Fruit fly (Drosophila melanogaster) whole organism, embryonic: ENCODE data around the gene Parg.

Experiments used
- Aef1 ChIP-seq: fragments of 200-800 bp; sonication (Bioruptor generic); IDR thresholded peaks from 3 replicates; pipeline ENCODE4 v1.3.6; 2022; ENCODE audit warnings: missing biosample characterization, missing genetic modification characterization
- Atf3 ChIP-seq: fragments of 200-800 bp; sonication (Bioruptor generic); optimal IDR thresholded peaks from 3 replicates; lab custom pipeline; 2016; ENCODE audit warnings: missing biosample characterization, missing genetic modification characterization
- Atf6 ChIP-seq: fragments of 200-800 bp; sonication (Bioruptor generic); IDR thresholded peaks from 2 replicates; pipeline ENCODE4 v1.3.6; 2022; ENCODE audit warnings: missing biosample characterization, missing genetic modification characterization
- CG10654 ChIP-seq: fragments of 200-800 bp; sonication (Bioruptor generic); optimal IDR thresholded peaks from 2 replicates; lab custom pipeline; 2016; ENCODE audit warnings: missing biosample characterization, missing genetic modification characterization
- CG11560 ChIP-seq: fragments of 200-800 bp; sonication (Bioruptor generic); IDR thresholded peaks from 3 replicates; pipeline ENCODE4 v1.3.6; 2022; ENCODE audit warnings: missing biosample characterization, missing genetic modification characterization
- CG11695 ChIP-seq: fragments of 200-800 bp; sonication (Bioruptor generic); IDR thresholded peaks from 3 replicates; pipeline ENCODE4 v1.3.6; 2022; ENCODE audit warnings: missing biosample characterization, missing genetic modification characterization
- CG12236 ChIP-seq: fragments of 200-800 bp; sonication (Bioruptor generic); optimal IDR thresholded peaks from 2 replicates; lab custom pipeline; 2016; ENCODE audit warnings: missing biosample characterization, missing genetic modification characterization
- CG16779 ChIP-seq: fragments of 200-800 bp; sonication (Bioruptor generic); IDR thresholded peaks from 2 replicates; pipeline ENCODE4 v1.3.6; 2022; ENCODE audit warnings: missing biosample characterization, missing genetic modification characterization
- CG3065 ChIP-seq: fragments of 200-800 bp; sonication (Bioruptor generic); optimal IDR thresholded peaks from 2 replicates; lab custom pipeline; 2016; ENCODE audit warnings: missing biosample characterization, missing genetic modification characterization
- CG32532 ChIP-seq: fragments of 200-800 bp; sonication (Bioruptor generic); IDR thresholded peaks from 2 replicates; pipeline ENCODE4 v1.3.6; 2022; ENCODE audit warnings: missing biosample characterization, missing genetic modification characterization
- CG3995 ChIP-seq: fragments of 200-800 bp; sonication (Bioruptor generic); optimal IDR thresholded peaks from 3 replicates; lab custom pipeline; 2016; ENCODE audit warnings: missing biosample characterization, missing genetic modification characterization
- CG43689 ChIP-seq: fragments of 200-800 bp; sonication (Bioruptor generic); IDR thresholded peaks from 2 replicates; pipeline ENCODE4 v1.3.6; 2022; ENCODE audit warnings: missing biosample characterization, missing genetic modification characterization
- CG4617 ChIP-seq: fragments of 200-800 bp; sonication (Bioruptor generic); optimal IDR thresholded peaks from 3 replicates; lab custom pipeline; 2016; ENCODE audit warnings: missing biosample characterization, missing genetic modification characterization, borderline replicate concordance
- CG6683 ChIP-seq: fragments of 200-800 bp; sonication (Bioruptor generic); optimal IDR thresholded peaks from 2 replicates; lab custom pipeline; 2017; ENCODE audit warnings: missing biosample characterization, mild to moderate bottlenecking, missing genetic modification characterization, missing genetic modification reagents
- CG8359 ChIP-seq: fragments of 200-800 bp; sonication (Bioruptor generic); optimal IDR thresholded peaks from 2 replicates; lab custom pipeline; 2017; ENCODE audit warnings: missing biosample characterization, mild to moderate bottlenecking, missing genetic modification characterization, borderline replicate concordance
- Dp ChIP-seq: fragments of 200-800 bp; sonication (Bioruptor generic); optimal IDR thresholded peaks from 2 replicates; lab custom pipeline; 2018; ENCODE audit warnings: missing biosample characterization, mild to moderate bottlenecking, missing genetic modification characterization, moderate library complexity
- Fer3 ChIP-seq: fragments of 200-800 bp; sonication (Bioruptor generic); optimal IDR thresholded peaks from 2 replicates; lab custom pipeline; 2018; ENCODE audit warnings: missing biosample characterization, mild to moderate bottlenecking, missing genetic modification characterization, moderate library complexity
- Gsc ChIP-seq: fragments of 200-800 bp; sonication (Bioruptor generic); IDR thresholded peaks from 2 replicates; pipeline ENCODE4 v1.3.6; 2022; ENCODE audit warnings: missing biosample characterization, missing genetic modification characterization
- Gug ChIP-seq: fragments of 200-800 bp; sonication (Bioruptor generic); IDR thresholded peaks from 4 replicates; pipeline ENCODE4 v1.3.6; 2022; ENCODE audit warnings: missing biosample characterization, missing genetic modification characterization
- Hmr ChIP-seq: fragments of 200-800 bp; sonication (Bioruptor generic); optimal IDR thresholded peaks from 3 replicates; lab custom pipeline; 2017; ENCODE audit warnings: mild to moderate bottlenecking, missing biosample characterization, missing genetic modification reagents, missing genetic modification characterization
- Lhr ChIP-seq: fragments of 200-800 bp; sonication (Bioruptor generic); optimal IDR thresholded peaks from 3 replicates; lab custom pipeline; 2017; ENCODE audit warnings: mild to moderate bottlenecking, missing biosample characterization, missing genetic modification reagents, missing genetic modification characterization
- Lpt ChIP-seq: fragments of >200 bp; optimal IDR thresholded peaks from 2 replicates; lab custom pipeline; 2018; ENCODE audit warnings: missing biosample characterization, missing genetic modification characterization
- MBD-R2 ChIP-seq: fragments of 200-800 bp; sonication (Bioruptor generic); IDR thresholded peaks from 2 replicates; pipeline ENCODE4 v1.3.6; 2022; ENCODE audit warnings: missing biosample characterization, missing genetic modification characterization
- NC2β ChIP-seq: fragments of 200-800 bp; sonication (Bioruptor generic); optimal IDR thresholded peaks from 2 replicates; lab custom pipeline; 2016; ENCODE audit warnings: missing biosample characterization, missing genetic modification characterization
- Oaz ChIP-seq: fragments of 200-800 bp; sonication (Bioruptor generic); IDR thresholded peaks from 2 replicates; pipeline ENCODE4 v1.3.6; 2022; ENCODE audit warnings: missing biosample characterization, missing genetic modification characterization
- Oli ChIP-seq: fragments of 200-800 bp; sonication (Bioruptor generic); optimal IDR thresholded peaks from 2 replicates; lab custom pipeline; 2018; ENCODE audit warnings: missing biosample characterization, mild to moderate bottlenecking, missing genetic modification characterization, moderate library complexity
- Poxn ChIP-seq: fragments of 200-800 bp; sonication (Bioruptor generic); IDR thresholded peaks from 2 replicates; pipeline ENCODE4 v1.3.6; 2022; ENCODE audit warnings: missing biosample characterization, missing genetic modification characterization
- Sry-β ChIP-seq: fragments of 200-800 bp; sonication (Bioruptor generic); optimal IDR thresholded peaks from 2 replicates; lab custom pipeline; 2018; ENCODE audit warnings: missing biosample characterization, mild to moderate bottlenecking, missing genetic modification characterization, moderate library complexity
- Sry-δ ChIP-seq: fragments of 200-800 bp; sonication (Bioruptor generic); optimal IDR thresholded peaks from 2 replicates; lab custom pipeline; 2016; ENCODE audit warnings: missing biosample characterization, missing genetic modification characterization
- TFAM ChIP-seq: fragments of 200-800 bp; sonication (Bioruptor generic); optimal IDR thresholded peaks from 2 replicates; lab custom pipeline; 2017; ENCODE audit warnings: missing biosample characterization, missing genetic modification characterization, inconsistent platforms
- Taf1 ChIP-seq: fragments of 200-800 bp; sonication (Bioruptor generic); IDR thresholded peaks from 2 replicates; pipeline ENCODE4 v1.3.6; 2022; ENCODE audit warnings: missing biosample characterization, missing genetic modification characterization
- ase ChIP-seq: fragments of 200-800 bp; sonication (Bioruptor generic); IDR thresholded peaks from 3 replicates; pipeline ENCODE4 v1.3.6; 2022; ENCODE audit warnings: missing biosample characterization, missing genetic modification characterization
- ato ChIP-seq: fragments of 200-800 bp; sonication (Bioruptor generic); IDR thresholded peaks from 2 replicates; pipeline ENCODE4 v1.3.6; 2022; ENCODE audit warnings: missing biosample characterization, missing genetic modification characterization; ENCODE audit not compliant: partially characterized antibody
- cg ChIP-seq: fragments of 200-800 bp; sonication (Bioruptor generic); optimal IDR thresholded peaks from 3 replicates; lab custom pipeline; 2019; ENCODE audit warnings: missing biosample characterization, mild to moderate bottlenecking, missing genetic modification characterization, moderate library complexity
- ci ChIP-seq: fragments of 200-800 bp; sonication (Bioruptor generic); IDR thresholded peaks from 3 replicates; pipeline ENCODE4 v1.3.6; 2022; ENCODE audit warnings: missing biosample characterization, missing genetic modification characterization
- emc ChIP-seq: fragments of 200-800 bp; sonication (Bioruptor generic); optimal IDR thresholded peaks from 2 replicates; lab custom pipeline; 2016; ENCODE audit warnings: missing biosample characterization, missing genetic modification characterization
- fd64A ChIP-seq: fragments of 200-800 bp; sonication (Bioruptor generic); optimal IDR thresholded peaks from 3 replicates; lab custom pipeline; 2018; ENCODE audit warnings: missing biosample characterization, mild to moderate bottlenecking, missing genetic modification characterization
- fd96Cb ChIP-seq: fragments of 200-800 bp; sonication (Bioruptor generic); optimal IDR thresholded peaks from 2 replicates; lab custom pipeline; 2018; ENCODE audit warnings: missing biosample characterization, mild to moderate bottlenecking, missing genetic modification characterization, moderate library complexity
- insv ChIP-seq, 2 experiments: fragments of 200-800 bp; sonication (Bioruptor generic); optimal IDR thresholded peaks; 3 replicates each; lab custom pipeline; 2016 to 2018; ENCODE audit warnings: missing biosample characterization in 2 of 2, missing genetic modification characterization in 2 of 2
- jing ChIP-seq: fragments of 200-800 bp; sonication (Bioruptor generic); optimal IDR thresholded peaks from 2 replicates; lab custom pipeline; 2018; ENCODE audit warnings: missing biosample characterization, mild to moderate bottlenecking, missing genetic modification characterization
- nom ChIP-seq: fragments of 200-800 bp; sonication (Bioruptor generic); optimal IDR thresholded peaks from 2 replicates; lab custom pipeline; 2017; ENCODE audit warnings: missing biosample characterization, missing genetic modification characterization, mild to moderate bottlenecking, moderate library complexity, missing genetic modification reagents
- org-1 ChIP-seq: fragments of 200-800 bp; sonication (Bioruptor generic); optimal IDR thresholded peaks from 2 replicates; lab custom pipeline; 2017; ENCODE audit warnings: missing biosample characterization, missing genetic modification characterization
- otp ChIP-seq: fragments of 200-800 bp; sonication (Bioruptor generic); IDR thresholded peaks from 3 replicates; pipeline ENCODE4, ENCODE4 v1.3.6; 2022; ENCODE audit warnings: missing biosample characterization, missing genetic modification characterization
- pb ChIP-seq: fragments of 200-800 bp; sonication (Bioruptor generic); optimal IDR thresholded peaks from 3 replicates; lab custom pipeline; 2016; ENCODE audit warnings: missing biosample characterization, missing genetic modification characterization
- phol ChIP-seq: fragments of 200-800 bp; sonication (Bioruptor generic); optimal IDR thresholded peaks from 3 replicates; lab custom pipeline; 2018; ENCODE audit warnings: missing biosample characterization, mild to moderate bottlenecking, missing genetic modification characterization, moderate library complexity
- rib ChIP-seq: fragments of 200-800 bp; sonication (Bioruptor generic); IDR thresholded peaks from 2 replicates; pipeline ENCODE4 v1.3.6; 2022; ENCODE audit warnings: missing biosample characterization, missing genetic modification characterization
- row ChIP-seq: fragments of 200-800 bp; sonication (Bioruptor generic); IDR thresholded peaks from 3 replicates; pipeline ENCODE4 v1.3.6; 2022; ENCODE audit warnings: missing biosample characterization, missing genetic modification characterization
- scrt ChIP-seq: fragments of 200-800 bp; sonication (Bioruptor generic); optimal IDR thresholded peaks from 2 replicates; lab custom pipeline; 2018; ENCODE audit warnings: missing biosample characterization, mild to moderate bottlenecking, missing genetic modification characterization, moderate library complexity
- sna ChIP-seq: fragments of 200-800 bp; sonication (Bioruptor generic); IDR thresholded peaks from 2 replicates; pipeline ENCODE4 v1.3.6; 2022; ENCODE audit warnings: missing biosample characterization, missing genetic modification characterization; ENCODE audit not compliant: partially characterized antibody
- stwl ChIP-seq: fragments of 200-800 bp; sonication (Bioruptor generic); optimal IDR thresholded peaks from 3 replicates; lab custom pipeline; 2018; ENCODE audit warnings: missing biosample characterization, mild to moderate bottlenecking, missing genetic modification characterization, moderate library complexity

The Parg gene

DNA sequence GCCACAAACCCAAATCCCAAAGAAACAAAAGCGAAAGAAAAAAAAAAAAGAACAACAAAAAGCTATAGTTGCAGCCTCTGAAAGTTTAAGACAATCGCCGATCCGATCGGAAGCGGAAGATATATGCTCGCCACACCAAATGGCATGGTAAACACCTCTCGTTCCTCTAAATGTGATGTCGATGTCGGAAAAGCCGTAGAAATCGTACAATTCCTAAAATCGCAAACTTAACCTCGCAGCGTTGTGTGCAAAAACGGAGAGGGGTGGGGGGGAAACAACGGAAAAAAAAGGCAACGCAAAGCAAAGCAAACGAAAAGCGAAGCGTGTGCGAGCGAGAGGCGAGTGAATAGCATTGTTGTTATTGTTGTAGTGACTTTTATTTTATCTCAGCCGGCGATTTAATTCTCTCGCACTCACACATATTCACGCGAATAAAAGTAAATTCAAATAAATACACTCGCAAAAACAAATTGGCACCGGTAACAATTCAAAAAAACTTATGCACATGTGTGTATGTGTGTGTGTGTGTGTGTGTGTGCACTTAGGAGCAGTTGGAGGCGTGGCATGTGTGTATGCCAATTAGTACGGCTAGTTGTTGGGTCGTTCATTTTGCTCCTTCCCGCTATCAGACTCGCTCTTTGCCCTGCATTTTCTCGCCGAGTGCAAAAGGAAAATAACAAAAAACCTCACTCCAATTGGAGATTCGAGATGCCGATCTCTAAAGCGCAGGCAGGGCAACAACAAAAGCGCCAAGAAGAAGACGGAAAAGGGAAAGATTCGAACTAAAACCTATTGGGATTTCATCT lies 49.1 kb upstream of the Parg start (continued):
- TF ChIP-seq CG10654 (GFP tag; lab: Kevin White, UChicago) (no peak), rib (GFP tag; lab: Robert Waterston, UW) (peak; percentile 88), pb (no peak), CG32532 (GFP tag; lab: Robert Waterston, UW) (peak; percentile 37; the same call in 1 of the 2 replicates), Lhr (GFP tag; lab: Kevin White, UChicago) (no peak), Atf3 (no peak), CG11560 (tag; lab: Robert Waterston, UW) (no peak), org-1 (no peak), Lpt (GFP tag; lab: Kevin White, UChicago) (no peak), TFAM (GFP tag; lab: Kevin White, UChicago) (no peak), scrt (GFP tag; lab: Kevin White, UChicago) (no peak), Atf6 (GFP tag; lab: Robert Waterston, UW) (no peak), ase (GFP tag; lab: Robert Waterston, UW) (no peak), insv (GFP tag; optimal IDR thresholded peaks at IDR 0.05; lab: Kevin White, UChicago) (peak in 1 of 2 experiments; percentile 88), Gug (GFP tag; lab: Robert Waterston, UW) (no peak), CG43689 (GFP tag; lab: Robert Waterston, UW) (no peak), CG16779 (GFP tag; lab: Robert Waterston, UW) (no peak), ci (peak; percentile 52; the same call in 1 of the 3 replicates), CG3995 (GFP tag; lab: Kevin White, UChicago) (no peak), nom (GFP tag; lab: Kevin White, UChicago) (peak; percentile 91), MBD-R2 (GFP tag; lab: Robert Waterston, UW) (no peak), NC2β (no peak), otp (no peak), Gsc (GFP tag; lab: Robert Waterston, UW) (no peak), CG6683 (no peak), CG3065 (GFP tag; lab: Kevin White, UChicago) (no peak), Taf1 (GFP tag; lab: Robert Waterston, UW) (no peak), Oaz (GFP tag; lab: Robert Waterston, UW) (no peak), Aef1 (no peak), row (no peak), Dp (GFP tag; lab: Kevin White, UChicago) (no peak), Hmr (GFP tag; lab: Kevin White, UChicago) (no peak), ato (GFP tag; lab: Robert Waterston, UW) (no peak), fd64A (GFP tag; lab: Kevin White, UChicago) (no peak), Sry-δ (no peak), cg (GFP tag; lab: Kevin White, UChicago) (peak; percentile 20), CG12236 (GFP tag; lab: Kevin White, UChicago) (no peak), Fer3 (tag; lab: Kevin White, UChicago) (no peak), phol (tag; lab: Kevin White, UChicago) (no peak), fd96Cb (tag; lab: Kevin White, UChicago) (no peak), Poxn (no peak), CG11695 (GFP tag; lab: Robert Waterston, UW) (no peak), CG4617 (GFP tag; lab: Kevin White, UChicago) (no peak), emc (GFP tag; lab: Kevin White, UChicago) (no peak), CG8359 (GFP tag; lab: Kevin White, UChicago) (no peak), jing (no peak), Oli (tag; lab: Kevin White, UChicago) (no peak), sna (no peak), stwl (tag; lab: Kevin White, UChicago) (no peak), Sry-β (GFP tag; lab: Kevin White, UChicago) (no peak)
